Worm (Caenorhabditis elegans) whole organism, L1 larva: ENCODE results near the gene D1054.18.

Source experiments
- F16B12.6 ChIP-seq: fragments of 150-350 bp; optimal IDR thresholded peaks from 2 replicates; lab custom pipeline; 2014; ENCODE audit warnings: missing biosample characterization, missing genetic modification characterization
- Y116A8C.19 ChIP-seq: sonication (generic microtip); optimal IDR thresholded peaks from 2 replicates; lab custom pipeline; 2016; ENCODE audit warnings: missing compliant biosample characterization, missing genetic modification characterization, borderline replicate concordance
- elt-3 ChIP-seq, 6 experiments: fragments of 150-350 bp in 1 of 6; sonication (generic microtip); optimal IDR thresholded peaks; 2 replicates each; lab custom pipeline; 2017 to 2018; ENCODE audit warnings: missing biosample characterization in 6 of 6, missing genetic modification characterization in 6 of 6, inconsistent platforms in 1 of 6
- fos-1 ChIP-seq: fragments of 150-350 bp; optimal IDR thresholded peaks from 2 replicates; lab custom pipeline; 2014; ENCODE audit warnings: missing biosample characterization, missing genetic modification characterization
- grh-1 ChIP-seq: fragments of 200-800 bp; sonication (Bioruptor generic); IDR thresholded peaks from 2 replicates; pipeline ENCODE4 v1.3.6; 2022; ENCODE audit warnings: missing genetic modification reagents, missing genetic modification characterization, missing compliant biosample characterization
- lsy-2 ChIP-seq, 2 experiments: fragments of 150-350 bp; optimal IDR thresholded peaks; 2 replicates each; lab custom pipeline; 2014; ENCODE audit warnings: missing biosample characterization in 2 of 2, missing genetic modification characterization in 2 of 2
- nhr-12 ChIP-seq: sonication (generic microtip); optimal IDR thresholded peaks from 2 replicates; lab custom pipeline; 2017; ENCODE audit warnings: missing biosample characterization, missing genetic modification characterization
- nhr-76 ChIP-seq: sonication (generic microtip); optimal IDR thresholded peaks from 2 replicates; lab custom pipeline; 2017; ENCODE audit warnings: missing biosample characterization, missing genetic modification characterization
- pax-3 ChIP-seq: fragments of 200-800 bp; sonication (Bioruptor generic); optimal IDR thresholded peaks from 2 replicates; lab custom pipeline; 2018; ENCODE audit warnings: mild to moderate bottlenecking, missing genetic modification characterization, moderate library complexity, missing compliant biosample characterization
- skn-1 ChIP-seq: fragments of 150-350 bp; optimal IDR thresholded peaks from 2 replicates; lab custom pipeline; 2014; ENCODE audit warnings: missing biosample characterization, missing genetic modification characterization
- sup-37 ChIP-seq: fragments of 200-800 bp; sonication (Bioruptor generic); optimal IDR thresholded peaks from 2 replicates; lab custom pipeline; 2018; ENCODE audit warnings: mild to moderate bottlenecking, missing genetic modification characterization, missing compliant biosample characterization
- swsn-7 ChIP-seq: sonication (generic microtip); optimal IDR thresholded peaks from 2 replicates; lab custom pipeline; 2016; ENCODE audit warnings: missing genetic modification characterization, missing compliant biosample characterization
- unc-30 ChIP-seq: sonication (generic microtip); optimal IDR thresholded peaks from 2 replicates; lab custom pipeline; 2017; ENCODE audit warnings: missing biosample characterization, missing genetic modification characterization
- ztf-11 ChIP-seq, 2 experiments: sonication (generic microtip); optimal IDR thresholded peaks; 2 replicates each; lab custom pipeline; 2016 to 2017; ENCODE audit warnings: missing genetic modification characterization in 2 of 2, missing biosample characterization in 1 of 2, missing compliant biosample characterization in 1 of 2

D1054.18 gene

DNA sequence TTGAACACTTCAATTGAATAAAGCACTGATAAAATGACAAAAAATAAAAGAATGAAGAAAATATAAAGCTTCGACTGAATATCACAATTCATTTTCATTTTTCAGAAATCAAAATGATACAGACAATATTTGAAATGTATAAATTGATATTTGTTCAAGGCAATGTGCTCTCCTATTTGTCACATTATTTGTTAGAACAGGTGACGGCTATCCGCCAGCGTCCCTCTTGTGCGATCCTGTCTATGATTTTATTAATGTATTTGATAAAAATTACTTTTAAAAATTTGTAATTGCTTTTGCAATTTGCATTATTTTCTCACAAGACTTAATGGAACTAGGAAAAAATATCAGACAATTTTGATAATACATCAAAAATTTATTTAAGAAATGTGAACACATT, 46.9 kb downstream of the D1054.18 start, which contains the start of gene F28H7.7:
F28H7.7 (minus strand) TSS at position 101 of the 400 bp plus-strand sequence.
- no peak for TF ChIP-seq nhr-12 (tag; lab: Kevin White, UChicago)
- no peak for TF ChIP-seq swsn-7 (tag; lab: Kevin White, UChicago)
- no peak for TF ChIP-seq grh-1 (GFP tag; lab: Robert Waterston, UW)
- TF ChIP-seq ztf-11 (tag; optimal IDR thresholded peaks at IDR 0.05; lab: Kevin White, UChicago) = no peak
- no peak for TF ChIP-seq Y116A8C.19 (tag; lab: Kevin White, UChicago)
- TF ChIP-seq F16B12.6 (tag; lab: Kevin White, UChicago) = no peak
- no peak for TF ChIP-seq nhr-76 (tag; lab: Kevin White, UChicago)
- no peak for TF ChIP-seq pax-3 (tag; lab: Kevin White, UChicago)
- TF ChIP-seq sup-37 = no peak
- no peak for TF ChIP-seq fos-1
- TF ChIP-seq skn-1 (tag; lab: Kevin White, UChicago) = no peak
- TF ChIP-seq elt-3 (tag; optimal IDR thresholded peaks at IDR 0.05; lab: Kevin White, UChicago) = no peak
- TF ChIP-seq lsy-2 (tag; optimal IDR thresholded peaks at IDR 0.05; lab: Kevin White, UChicago) = no peak
- no peak for TF ChIP-seq unc-30 (tag; lab: Kevin White, UChicago)
